Fruit fly (Drosophila melanogaster): Measurements from ENCODE around the gene Rsf1.

Rsf1 gene

DNA sequence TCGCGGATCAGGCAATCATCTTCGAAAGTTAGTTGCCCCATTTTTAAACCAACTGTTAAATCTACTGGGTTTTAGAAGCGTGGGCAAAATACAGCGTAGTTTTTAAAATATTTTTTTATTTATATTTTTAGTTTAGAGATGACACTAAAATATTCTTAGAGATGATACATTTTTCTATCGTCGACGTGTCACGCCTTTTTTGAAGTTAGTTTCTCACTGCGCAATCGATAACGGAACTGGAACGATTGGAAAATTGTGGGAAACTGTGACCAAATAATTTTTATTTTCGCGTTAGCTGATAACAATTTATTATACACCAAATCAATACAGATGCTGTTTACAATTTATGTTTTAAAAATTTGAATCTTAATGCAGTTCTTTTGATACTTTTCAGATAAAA, 15.3 kb upstream of the Rsf1 start, which contains the start of gene Utx (continued):
- TF ChIP-seq knrl (GFP tag; IDR thresholded peaks at IDR 0.05; ENCODE audit: partially characterized antibody) (peak; percentile 92), CG14860 (GFP tag; IDR thresholded peaks at IDR 0.05; ENCODE audit: partially characterized antibody) (peak; percentile 75), Ets97D (GFP tag; optimal IDR thresholded peaks at IDR 0.05) (peak; percentile 50), CG4617 (GFP tag; optimal IDR thresholded peaks at IDR 0.05; ENCODE audit: borderline replicate concordance) (peak; percentile 55), phol (tag; optimal IDR thresholded peaks at IDR 0.05) (peak; percentile 29), Rx (GFP tag; IDR thresholded peaks at IDR 0.05) (no peak), MBD-R2 (GFP tag; IDR thresholded peaks at IDR 0.05) (peak; percentile 33; the same call in 1 of the 2 replicates), CG14710 (tag; optimal IDR thresholded peaks at IDR 0.05) (peak; percentile 56), hbn (GFP tag; IDR thresholded peaks at IDR 0.05; ENCODE audit: partially characterized antibody) (peak; percentile 72), CG18011 (GFP tag; optimal IDR thresholded peaks at IDR 0.05) (no peak), hb (GFP tag; IDR thresholded peaks at IDR 0.05; ENCODE audit: partially characterized antibody) (peak; percentile 53; the same call in 2 of the 3 replicates), inv (GFP tag; IDR thresholded peaks at IDR 0.05; ENCODE audit: partially characterized antibody) (peak; percentile 88), CG42726 (GFP tag; IDR thresholded peaks at IDR 0.05; ENCODE audit: partially characterized antibody) (peak; percentile 91), Fer1 (GFP tag; optimal IDR thresholded peaks at IDR 0.05) (no peak), CG30020 (tag; optimal IDR thresholded peaks at IDR 0.05) (peak; percentile 96), HmgZ (tag; optimal IDR thresholded peaks at IDR 0.05) (peak; percentile 3), CG12942 (GFP tag; optimal IDR thresholded peaks at IDR 0.05) (no peak), Myb (GFP tag; optimal IDR thresholded peaks at IDR 0.05) (peak; percentile 71), CG13287 (GFP tag; IDR thresholded peaks at IDR 0.05; ENCODE audit: partially characterized antibody) (peak; percentile 84), vnd (GFP tag; IDR thresholded peaks at IDR 0.05; ENCODE audit: partially characterized antibody) (peak; percentile 76), CG7357 (GFP tag; IDR thresholded peaks at IDR 0.05) (peak; percentile 89), ssp (GFP tag; IDR thresholded peaks at IDR 0.05) (peak; percentile 94), CG4404 (GFP tag; IDR thresholded peaks at IDR 0.05) (no peak), CG9932 (GFP tag; IDR thresholded peaks at IDR 0.05) (no peak; the same call in 1 of the 2 replicates), Dbx (GFP tag; IDR thresholded peaks at IDR 0.05) (peak; percentile 23; the same call in 1 of the 3 replicates), chinmo (GFP tag; IDR thresholded peaks at IDR 0.05; ENCODE audit: partially characterized antibody) (0 out of 4 replicates have a peak, but pooled peaks have one; percentile 49), Opbp (GFP tag; IDR thresholded peaks at IDR 0.05; ENCODE audit: partially characterized antibody) (peak; percentile 92), ewg (GFP tag; optimal IDR thresholded peaks at IDR 0.05) (no peak), amos (GFP tag; IDR thresholded peaks at IDR 0.05; ENCODE audit: partially characterized antibody) (peak; percentile 91), row (GFP tag; IDR thresholded peaks at IDR 0.05) (peak; percentile 87), CG14014 (GFP tag; IDR thresholded peaks at IDR 0.05) (no peak), gro (GFP tag; optimal IDR thresholded peaks at IDR 0.05) (peak; percentile 61), stc (GFP tag; IDR thresholded peaks at IDR 0.05) (no peak), CG12659 (GFP tag; optimal IDR thresholded peaks at IDR 0.05) (peak; percentile 45), pfk (GFP tag; optimal IDR thresholded peaks at IDR 0.05) (peak; percentile 93), hkb (optimal IDR thresholded peaks at IDR 0.05) (no peak), hkb (GFP tag; IDR thresholded peaks at IDR 0.05) (0 out of 2 replicates have a peak, but pooled peaks have one; percentile 18), CG2129 (GFP tag; IDR thresholded peaks at IDR 0.05; ENCODE audit: partially characterized antibody) (peak; percentile 39; the same call in 1 of the 2 replicates), tgo (GFP tag; IDR thresholded peaks at IDR 0.05) (no peak), Dll (GFP tag; IDR thresholded peaks at IDR 0.05; ENCODE audit: partially characterized antibody) (peak; percentile 74), CG16813 (GFP tag; IDR thresholded peaks at IDR 0.05; ENCODE audit: partially characterized antibody) (peak; percentile 89), bbx (GFP tag; IDR thresholded peaks at IDR 0.05; ENCODE audit: partially characterized antibody) (peak; percentile 87), kay (GFP tag; optimal IDR thresholded peaks at IDR 0.05) (no peak), twi (tag; optimal IDR thresholded peaks at IDR 0.05) (no peak), en (GFP tag; optimal IDR thresholded peaks at IDR 0.05) (no peak), Sry-δ (GFP tag; optimal IDR thresholded peaks at IDR 0.05) (peak; percentile 92), CG13624 (GFP tag; optimal IDR thresholded peaks at IDR 0.05) (peak; percentile 5), tna (GFP tag; IDR thresholded peaks at IDR 0.05; ENCODE audit: partially characterized antibody) (peak; percentile 69), E2f2 (GFP tag; IDR thresholded peaks at IDR 0.05) (peak; percentile 79)

Data from whole organism, embryonic.